Worm (Caenorhabditis elegans): ENCODE results near the gene F19B10.3.

ce11 chrII:3688333-3688732 lies 23.8 kb downstream of the F19B10.3 start, which contains the start of gene ifas-1:
- TF ChIP-seq ama-1 (optimal IDR thresholded peaks at IDR 0.05), result no peak
- no peak for TF ChIP-seq ama-1 (GFP tag; optimal IDR thresholded peaks at IDR 0.05)
- TF ChIP-seq let-526 (GFP tag; IDR thresholded peaks at IDR 0.05), result no peak
- TF ChIP-seq snpc-4 (GFP tag; optimal IDR thresholded peaks at IDR 0.05), result no peak
- TF ChIP-seq snpc-4 (tag; optimal IDR thresholded peaks at IDR 0.05), result no peak
- no peak for TF ChIP-seq ztf-22 (GFP tag; optimal IDR thresholded peaks at IDR 0.05)
- no peak for TF ChIP-seq ceh-100 (GFP tag; IDR thresholded peaks at IDR 0.05)
- no peak for TF ChIP-seq D2030.7 (GFP tag; IDR thresholded peaks at IDR 0.05)
- TF ChIP-seq F52B5.7 (tag; optimal IDR thresholded peaks at IDR 0.05), result no peak
- TF ChIP-seq ceh-27 (GFP tag; optimal IDR thresholded peaks at IDR 0.05), result no peak
- TF ChIP-seq ztf-6 (GFP tag; IDR thresholded peaks at IDR 0.05), result no peak
- TF ChIP-seq egl-18 (GFP tag; IDR thresholded peaks at IDR 0.05), result no peak
- TF ChIP-seq lin-40 (tag; optimal IDR thresholded peaks at IDR 0.05), result no peak
- no peak for TF ChIP-seq pha-4 (tag; optimal IDR thresholded peaks at IDR 0.05)
- TF ChIP-seq madf-6 (GFP tag; IDR thresholded peaks at IDR 0.05), result no peak
